Worm (Caenorhabditis elegans) whole organism, midembryonic: Measurements from ENCODE around the gene Y32F6B.9.

ENCODE experiments used
- T22C8.4 ChIP-seq: fragments of 200-800 bp; sonication (Bioruptor generic); IDR thresholded peaks from 2 replicates; pipeline ENCODE4 v1.3.6; 2022; ENCODE audit warnings: missing genetic modification characterization, missing compliant biosample characterization
- cog-1 ChIP-seq: sonication (generic microtip); optimal IDR thresholded peaks from 2 replicates; lab custom pipeline; 2016; ENCODE audit warnings: missing genetic modification characterization, missing compliant biosample characterization
- flt-1 ChIP-seq: fragments of 200-800 bp; sonication (Bioruptor generic); IDR thresholded peaks from 2 replicates; pipeline ENCODE4 v1.3.6; 2022; ENCODE audit warnings: missing genetic modification characterization, missing compliant biosample characterization
- klf-2 ChIP-seq: fragments of 200-800 bp; sonication (Bioruptor generic); conservative IDR thresholded peaks from 2 replicates; pipeline ENCODE4 v1.3.6; 2022; ENCODE audit warnings: missing genetic modification reagents, missing genetic modification characterization, missing compliant biosample characterization
- med-1 ChIP-seq: sonication (generic microtip); optimal IDR thresholded peaks from 2 replicates; lab custom pipeline; 2017; ENCODE audit warnings: missing genetic modification characterization, mild to moderate bottlenecking, missing compliant biosample characterization, antibody characterized with exemption, missing genetic modification reagents; ENCODE audit not compliant: insufficient read depth
- ref-1 ChIP-seq: fragments of 200-800 bp; sonication (Bioruptor generic); conservative IDR thresholded peaks from 2 replicates; pipeline ENCODE4 v1.3.6; 2022; ENCODE audit warnings: missing genetic modification reagents, missing genetic modification characterization, missing compliant biosample characterization
- tab-1 ChIP-seq: fragments of 200-800 bp; sonication (Bioruptor generic); IDR thresholded peaks from 2 replicates; pipeline ENCODE4 v1.3.6; 2022; ENCODE audit warnings: missing genetic modification characterization, missing compliant biosample characterization
- ztf-23 ChIP-seq: fragments of 200-800 bp; sonication (Bioruptor generic); IDR thresholded peaks from 2 replicates; pipeline ENCODE4 v1.3.6; 2022; ENCODE audit warnings: missing genetic modification reagents, missing genetic modification characterization, missing compliant biosample characterization
- ztf-29 ChIP-seq: fragments of 200-800 bp; sonication (Bioruptor generic); IDR thresholded peaks from 2 replicates; pipeline ENCODE4 v1.3.6; 2022; ENCODE audit warnings: missing genetic modification reagents, missing genetic modification characterization, missing compliant biosample characterization

Gene Y32F6B.9

ce11 chrV:10466607-10467092 lies 11.8 kb upstream of the Y32F6B.9 start:
- peak; percentile 38; the same call in 1 of the 2 replicates for TF ChIP-seq ztf-29 (GFP tag; lab: Robert Waterston, UW)
- TF ChIP-seq klf-2: no peak
- TF ChIP-seq ref-1 (GFP tag; lab: Robert Waterston, UW): no peak
- TF ChIP-seq flt-1 (GFP tag; lab: Robert Waterston, UW): peak; percentile 72
- no peak for TF ChIP-seq tab-1
- TF ChIP-seq ztf-23 (GFP tag; lab: Robert Waterston, UW): 0 out of 2 replicates have a peak, but pooled peaks have one; percentile 50
- TF ChIP-seq cog-1 (tag; lab: Kevin White, UChicago): peak; percentile 93

ce11 chrV:10467104-10467503 lies 11.4 kb upstream of the Y32F6B.9 start:
- TF ChIP-seq cog-1 (tag; lab: Kevin White, UChicago) (no peak), ref-1 (GFP tag; lab: Robert Waterston, UW) (no peak), klf-2 (no peak), tab-1 (no peak), med-1 (no peak)

ce11 chrV:10467659-10468058 lies 10.8 kb upstream of the Y32F6B.9 start:
- no peak for TF ChIP-seq T22C8.4 (GFP tag; lab: Robert Waterston, UW)
- no peak for TF ChIP-seq cog-1 (tag; lab: Kevin White, UChicago)
- no peak for TF ChIP-seq ref-1 (GFP tag; lab: Robert Waterston, UW)
- no peak for TF ChIP-seq ztf-23 (GFP tag; lab: Robert Waterston, UW)

- TF ChIP-seq ztf-29 (GFP tag; lab: Robert Waterston, UW) (no peak), T22C8.4 (GFP tag; lab: Robert Waterston, UW) (no peak), klf-2 (no peak), tab-1 (no peak), ztf-23 (GFP tag; lab: Robert Waterston, UW) (no peak), flt-1 (GFP tag; lab: Robert Waterston, UW) (no peak), med-1 (no peak), cog-1 (tag; lab: Kevin White, UChicago) (no peak), ref-1 (GFP tag; lab: Robert Waterston, UW) (no peak)
These were observed 10.3 kb upstream of the Y32F6B.9 start, which contains the start of gene egl-9 for ce11 chrV:10468190-10468589. Gene egl-9, plus strand, starts transcription at chrV:10468517.

DNA sequence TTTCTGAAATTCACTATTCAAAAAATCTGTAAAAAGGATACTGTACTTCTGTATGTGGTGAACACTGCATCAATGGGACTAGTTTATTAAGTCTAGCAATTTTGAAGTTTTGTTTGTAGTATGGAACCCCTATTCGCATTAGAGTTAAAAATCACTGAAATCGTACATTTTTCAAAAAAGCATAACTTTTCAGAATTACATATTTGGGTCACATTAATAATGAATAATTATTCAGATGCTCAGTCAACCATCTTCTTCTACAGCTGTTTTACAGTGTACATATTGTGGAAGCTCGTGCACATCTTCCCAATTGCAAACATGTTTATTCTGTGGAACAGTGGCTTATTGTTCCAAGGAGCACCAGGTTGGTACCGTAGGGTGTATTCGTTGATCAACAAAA lies 9.8 kb upstream of the Y32F6B.9 start:
- TF ChIP-seq ref-1 (GFP tag; lab: Robert Waterston, UW) (no peak), tab-1 (no peak), klf-2 (no peak), ztf-29 (GFP tag; lab: Robert Waterston, UW) (no peak)

DNA sequence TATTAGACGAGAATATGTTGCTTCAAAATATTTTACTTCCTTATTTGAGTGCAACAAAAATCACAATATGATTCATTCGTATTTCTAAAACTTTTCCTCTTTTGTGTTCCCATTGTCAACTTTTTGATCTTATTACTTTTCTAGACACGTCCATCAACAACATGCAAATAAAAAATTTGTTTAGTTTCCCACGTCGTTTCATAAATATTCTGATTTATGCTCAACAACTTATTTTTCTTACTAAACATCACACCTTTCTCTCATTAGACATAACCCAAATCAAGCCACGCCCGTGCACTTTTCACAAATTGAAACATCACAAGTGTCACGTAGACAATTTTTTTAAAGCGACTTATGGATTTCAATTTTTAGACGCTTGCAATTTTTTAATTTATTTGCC lies 8.7 kb upstream of the Y32F6B.9 start:
- TF ChIP-seq flt-1 (GFP tag; lab: Robert Waterston, UW) (no peak), tab-1 (no peak), cog-1 (tag; lab: Kevin White, UChicago) (no peak), med-1 (no peak), ztf-23 (GFP tag; lab: Robert Waterston, UW) (no peak), ztf-29 (GFP tag; lab: Robert Waterston, UW) (no peak), T22C8.4 (GFP tag; lab: Robert Waterston, UW) (no peak), ref-1 (GFP tag; lab: Robert Waterston, UW) (no peak), klf-2 (no peak)

DNA sequence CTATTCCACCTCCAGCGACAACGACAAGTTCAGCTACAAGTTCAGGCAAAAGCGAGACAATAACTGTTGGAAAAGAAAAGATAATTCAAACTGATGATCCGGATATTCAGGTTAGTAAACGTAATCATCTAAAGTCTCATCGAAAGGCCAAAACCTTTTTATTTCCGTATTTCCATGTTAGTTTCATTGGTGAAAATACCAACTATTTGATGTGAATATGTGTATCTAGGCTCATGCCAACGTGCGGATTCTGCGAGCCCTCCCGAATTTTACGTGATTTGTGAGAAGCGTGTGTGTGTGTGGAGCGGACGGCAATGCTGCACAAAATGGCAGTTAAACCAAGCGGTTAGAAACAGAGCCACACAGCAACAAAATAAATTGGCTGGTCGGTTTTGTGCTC lies 7.5 kb upstream of the Y32F6B.9 start:
- TF ChIP-seq T22C8.4 (GFP tag; lab: Robert Waterston, UW) (no peak), tab-1 (no peak), med-1 (no peak), ztf-23 (GFP tag; lab: Robert Waterston, UW) (no peak), flt-1 (GFP tag; lab: Robert Waterston, UW) (no peak), ref-1 (GFP tag; lab: Robert Waterston, UW) (no peak), cog-1 (tag; lab: Kevin White, UChicago) (no peak), klf-2 (no peak), ztf-29 (GFP tag; lab: Robert Waterston, UW) (no peak)

DNA sequence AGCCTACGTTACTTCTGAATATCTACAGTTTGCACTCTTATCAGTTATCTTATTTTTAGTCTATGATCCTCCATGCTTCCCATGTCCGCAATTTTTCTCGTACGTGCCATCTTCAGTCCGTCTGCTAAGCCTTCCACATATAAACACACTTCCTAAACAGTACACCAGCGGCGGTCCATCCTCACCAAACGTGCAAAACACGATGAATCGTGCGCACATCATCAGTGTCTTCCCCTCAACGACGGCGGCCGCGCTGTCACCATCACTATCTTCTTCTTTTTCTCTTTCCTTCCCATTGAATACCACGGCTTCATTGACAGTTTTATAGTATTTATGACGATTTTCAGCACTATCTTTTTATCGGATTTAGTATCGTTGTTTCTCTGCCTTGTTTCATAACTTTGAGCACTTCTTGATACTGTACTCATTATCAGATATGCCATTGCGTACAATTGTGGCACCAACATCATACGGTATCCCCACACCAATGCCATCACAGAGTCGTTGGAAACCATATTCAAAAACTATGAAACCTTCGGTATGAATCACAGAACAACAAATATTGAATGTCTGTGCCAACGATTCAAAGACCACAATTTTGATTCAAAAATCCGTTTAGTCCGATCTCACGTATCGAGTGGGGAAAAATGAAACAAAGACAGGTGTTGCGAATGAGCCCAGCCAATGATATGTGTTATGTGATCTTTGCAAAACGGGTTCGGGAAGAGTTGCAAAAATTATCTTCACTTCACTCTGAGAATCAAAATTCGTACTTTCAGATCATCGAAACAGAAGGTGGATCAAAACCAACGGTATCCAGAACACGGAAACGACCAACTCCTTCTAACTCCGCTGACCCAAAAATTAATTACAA lies 5.4 kb upstream of the Y32F6B.9 start:
- TF ChIP-seq T22C8.4 (GFP tag; lab: Robert Waterston, UW) (no peak), cog-1 (tag; lab: Kevin White, UChicago) (no peak), med-1 (no peak), klf-2 (no peak), ref-1 (GFP tag; lab: Robert Waterston, UW) (no peak), flt-1 (GFP tag; lab: Robert Waterston, UW) (no peak), tab-1 (no peak)

- no peak for TF ChIP-seq ztf-23 (GFP tag; lab: Robert Waterston, UW)
- TF ChIP-seq ref-1 (GFP tag; lab: Robert Waterston, UW): no peak
- TF ChIP-seq klf-2: no peak
- no peak for TF ChIP-seq flt-1 (GFP tag; lab: Robert Waterston, UW)
- TF ChIP-seq T22C8.4 (GFP tag; lab: Robert Waterston, UW): no peak
- no peak for TF ChIP-seq ztf-29 (GFP tag; lab: Robert Waterston, UW)
- no peak for TF ChIP-seq med-1
- TF ChIP-seq tab-1: no peak
- TF ChIP-seq cog-1 (tag; lab: Kevin White, UChicago): no peak
These were observed 4.5 kb upstream of the Y32F6B.9 start for ce11 chrV:10474040-10474439.

DNA sequence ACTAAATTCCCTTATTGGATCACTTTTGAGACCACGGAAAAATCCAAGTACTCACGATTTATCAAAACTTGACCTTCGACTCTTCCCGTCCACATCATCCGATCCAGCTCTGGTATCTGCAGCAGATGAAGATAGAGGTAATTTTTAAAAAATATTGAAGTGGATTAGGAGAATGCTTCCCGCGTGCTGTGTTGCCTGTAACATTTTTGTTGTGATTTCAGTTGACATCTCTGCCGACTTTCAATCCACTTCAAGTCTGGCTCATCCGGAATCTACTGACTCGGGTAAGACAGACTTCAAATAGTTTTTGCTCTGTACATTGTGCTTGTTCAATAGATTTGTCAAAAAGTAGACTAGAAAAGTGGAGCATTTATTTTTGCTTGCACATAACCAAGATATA lies 3.1 kb upstream of the Y32F6B.9 start:
- TF ChIP-seq med-1 (no peak), ztf-23 (GFP tag; lab: Robert Waterston, UW) (no peak), tab-1 (no peak), T22C8.4 (GFP tag; lab: Robert Waterston, UW) (no peak), ref-1 (GFP tag; lab: Robert Waterston, UW) (no peak), ztf-29 (GFP tag; lab: Robert Waterston, UW) (no peak), flt-1 (GFP tag; lab: Robert Waterston, UW) (no peak), klf-2 (no peak), cog-1 (tag; lab: Kevin White, UChicago) (no peak)
